Worm (Caenorhabditis elegans): Measurements from ENCODE around the gene ztf-13.

- no peak for TF ChIP-seq die-1 (tag; optimal IDR thresholded peaks at IDR 0.05)
- TF ChIP-seq athp-1 (tag; optimal IDR thresholded peaks at IDR 0.05): no peak
- no peak for TF ChIP-seq lin-26 (GFP tag; IDR thresholded peaks at IDR 0.05)
- TF ChIP-seq dox-1 (GFP tag; IDR thresholded peaks at IDR 0.05): 0 out of 2 replicates have a peak, but pooled peaks have one; percentile 22
- TF ChIP-seq ceh-100 (GFP tag; IDR thresholded peaks at IDR 0.05): no peak
- TF ChIP-seq ama-1 (optimal IDR thresholded peaks at IDR 0.05): no peak
- TF ChIP-seq ama-1 (GFP tag; optimal IDR thresholded peaks at IDR 0.05): no peak
- no peak for TF ChIP-seq efl-1 (GFP tag; optimal IDR thresholded peaks at IDR 0.05)
- TF ChIP-seq akir-1 (GFP tag; optimal IDR thresholded peaks at IDR 0.05): no peak
- TF ChIP-seq bed-2 (GFP tag; IDR thresholded peaks at IDR 0.05): no peak
- TF ChIP-seq hsf-1 (GFP tag; IDR thresholded peaks at IDR 0.05): no peak
- TF ChIP-seq egrh-3 (GFP tag; IDR thresholded peaks at IDR 0.05): no peak
- no peak for TF ChIP-seq hlh-26 (GFP tag; conservative IDR thresholded peaks at IDR 0.05)
- no peak for TF ChIP-seq mxl-1 (tag; optimal IDR thresholded peaks at IDR 0.05)
Measured at ce11 chrX:3114306-3115133, 12.5 kb upstream of the ztf-13 start, which contains the start of gene gpd-2.
